Worm (Caenorhabditis elegans) whole organism, late embryonic: Measurements from ENCODE around the gene pqn-2.

Source experiments
- C08G9.2 ChIP-seq: sonication (generic microtip); optimal IDR thresholded peaks from 2 replicates; lab custom pipeline; 2016; ENCODE audit warnings: mild to moderate bottlenecking, missing genetic modification characterization, moderate library complexity, missing compliant biosample characterization
- C38D4.7 ChIP-seq: fragments of 200-800 bp; sonication (Bioruptor generic); optimal IDR thresholded peaks from 2 replicates; lab custom pipeline; 2018; ENCODE audit warnings: mild to moderate bottlenecking, missing genetic modification characterization, moderate library complexity, missing compliant biosample characterization
- K02D7.2 ChIP-seq: sonication (generic microtip); optimal IDR thresholded peaks from 2 replicates; lab custom pipeline; 2017; ENCODE audit warnings: mild to moderate bottlenecking, missing genetic modification characterization, missing compliant biosample characterization
- K09A11.1 ChIP-seq: sonication (generic microtip); optimal IDR thresholded peaks from 2 replicates; lab custom pipeline; 2017; ENCODE audit warnings: antibody characterized with exemption, mild to moderate bottlenecking, missing genetic modification characterization, missing compliant biosample characterization; ENCODE audit not compliant: insufficient read depth
- ahr-1 ChIP-seq: sonication (generic microtip); optimal IDR thresholded peaks from 2 replicates; lab custom pipeline; 2016; ENCODE audit warnings: missing genetic modification characterization, missing compliant biosample characterization
- ama-1 ChIP-seq: fragments of 150-350 bp; optimal IDR thresholded peaks from 2 replicates; lab custom pipeline; 2014
- ceh-14 ChIP-seq: sonication (generic microtip); optimal IDR thresholded peaks from 2 replicates; lab custom pipeline; 2016; ENCODE audit warnings: missing genotype, missing genetic modification characterization, missing compliant biosample characterization
- ceh-19 ChIP-seq: fragments of 200-800 bp; sonication (Bioruptor generic); optimal IDR thresholded peaks from 2 replicates; lab custom pipeline; 2018; ENCODE audit warnings: mild to moderate bottlenecking, missing genetic modification characterization, missing compliant biosample characterization
- ceh-2 ChIP-seq: sonication (generic microtip); optimal IDR thresholded peaks from 2 replicates; lab custom pipeline; 2016; ENCODE audit warnings: missing genotype, missing genetic modification characterization, missing compliant biosample characterization
- ceh-22 ChIP-seq: sonication (generic microtip); optimal IDR thresholded peaks from 2 replicates; lab custom pipeline; 2017; ENCODE audit warnings: missing biosample characterization, missing genetic modification characterization
- ceh-31 ChIP-seq: sonication (generic microtip); optimal IDR thresholded peaks from 2 replicates; lab custom pipeline; 2016; ENCODE audit warnings: missing genetic modification characterization, missing compliant biosample characterization
- ceh-45 ChIP-seq: fragments of 200-800 bp; sonication (Bioruptor generic); IDR thresholded peaks from 2 replicates; pipeline ENCODE4 v1.3.6; 2022; ENCODE audit warnings: missing genetic modification reagents, missing genetic modification characterization, missing compliant biosample characterization
- ceh-48 ChIP-seq: sonication (generic microtip); optimal IDR thresholded peaks from 2 replicates; lab custom pipeline; 2016; ENCODE audit warnings: missing genetic modification characterization, inconsistent platforms, missing compliant biosample characterization
- ceh-9 ChIP-seq: sonication (generic microtip); optimal IDR thresholded peaks from 2 replicates; lab custom pipeline; 2016; ENCODE audit warnings: mild to moderate bottlenecking, missing genetic modification characterization, inconsistent platforms, missing compliant biosample characterization
- che-1 ChIP-seq: sonication (generic microtip); optimal IDR thresholded peaks from 2 replicates; lab custom pipeline; 2016; ENCODE audit warnings: mild to moderate bottlenecking, missing genetic modification characterization, missing compliant biosample characterization
- dve-1 ChIP-seq: sonication (generic microtip); optimal IDR thresholded peaks from 2 replicates; lab custom pipeline; 2017; ENCODE audit warnings: antibody characterized with exemption, mild to moderate bottlenecking, missing genetic modification characterization, missing compliant biosample characterization
- elt-2 ChIP-seq: sonication (generic microtip); optimal IDR thresholded peaks from 2 replicates; lab custom pipeline; 2016; ENCODE audit warnings: missing genetic modification reagents, missing genetic modification characterization, missing compliant biosample characterization
- elt-4 ChIP-seq: sonication (generic microtip); optimal IDR thresholded peaks from 2 replicates; lab custom pipeline; 2016; ENCODE audit warnings: missing genetic modification characterization, missing compliant biosample characterization
- ets-4 ChIP-seq: sonication (generic microtip); optimal IDR thresholded peaks from 2 replicates; lab custom pipeline; 2016; ENCODE audit warnings: missing genetic modification characterization, missing compliant biosample characterization
- eyg-1 ChIP-seq: sonication (generic microtip); optimal IDR thresholded peaks from 2 replicates; lab custom pipeline; 2016; ENCODE audit warnings: missing genotype, missing genetic modification characterization, missing compliant biosample characterization
- fax-1 ChIP-seq: sonication (generic microtip); optimal IDR thresholded peaks from 2 replicates; lab custom pipeline; 2016; ENCODE audit warnings: missing genotype, missing genetic modification characterization, missing compliant biosample characterization
- fkh-10 ChIP-seq: fragments of 150-350 bp; optimal IDR thresholded peaks from 2 replicates; lab custom pipeline; 2014; ENCODE audit warnings: missing biosample characterization, missing genetic modification reagents, missing genetic modification characterization
- gmeb-2 ChIP-seq: sonication (generic microtip); optimal IDR thresholded peaks from 2 replicates; lab custom pipeline; 2016; ENCODE audit warnings: missing genetic modification characterization, inconsistent platforms, missing compliant biosample characterization
- hlh-15 ChIP-seq: sonication (generic microtip); optimal IDR thresholded peaks from 2 replicates; lab custom pipeline; 2016; ENCODE audit warnings: missing genetic modification characterization, missing compliant biosample characterization
- hlh-30 ChIP-seq: sonication (generic microtip); optimal IDR thresholded peaks from 2 replicates; lab custom pipeline; 2017; ENCODE audit warnings: antibody characterized with exemption, missing genetic modification characterization, missing compliant biosample characterization; ENCODE audit not compliant: insufficient read depth
- hlh-6 ChIP-seq: sonication (generic microtip); optimal IDR thresholded peaks from 2 replicates; lab custom pipeline; 2016; ENCODE audit warnings: missing genotype, missing genetic modification characterization, missing compliant biosample characterization
- hlh-8 ChIP-seq: sonication (generic microtip); optimal IDR thresholded peaks from 2 replicates; lab custom pipeline; 2016; ENCODE audit warnings: missing genotype, missing genetic modification characterization, missing compliant biosample characterization
- lim-6 ChIP-seq: sonication (generic microtip); optimal IDR thresholded peaks from 2 replicates; lab custom pipeline; 2016; ENCODE audit warnings: missing genetic modification characterization, missing compliant biosample characterization
- npax-4 ChIP-seq: sonication (generic microtip); optimal IDR thresholded peaks from 2 replicates; lab custom pipeline; 2016; ENCODE audit warnings: missing genetic modification characterization, missing compliant biosample characterization
- pag-3 ChIP-seq: sonication (generic microtip); optimal IDR thresholded peaks from 2 replicates; lab custom pipeline; 2016; ENCODE audit warnings: missing compliant biosample characterization, missing genetic modification characterization, borderline replicate concordance
- pax-1 ChIP-seq: fragments of 150-350 bp; optimal IDR thresholded peaks from 2 replicates; lab custom pipeline; 2014; ENCODE audit warnings: missing biosample characterization, missing genetic modification characterization
- pros-1 ChIP-seq: fragments of 150-350 bp; optimal IDR thresholded peaks from 2 replicates; lab custom pipeline; 2014; ENCODE audit warnings: missing biosample characterization, missing genetic modification reagents, missing genetic modification characterization
- rnt-1 ChIP-seq: sonication (generic microtip); optimal IDR thresholded peaks from 2 replicates; lab custom pipeline; 2016; ENCODE audit warnings: missing genetic modification characterization, missing compliant biosample characterization
- sdc-2 ChIP-seq: sonication (generic microtip); optimal IDR thresholded peaks from 2 replicates; lab custom pipeline; 2016; ENCODE audit warnings: missing genotype, missing genetic modification characterization, missing compliant biosample characterization
- sox-2 ChIP-seq: fragments of 200-800 bp; sonication (Bioruptor generic); IDR thresholded peaks from 2 replicates; pipeline ENCODE4 v1.3.6; 2022; ENCODE audit warnings: missing genetic modification reagents, missing genetic modification characterization, missing compliant biosample characterization
- sox-4 ChIP-seq: sonication (generic microtip); optimal IDR thresholded peaks from 2 replicates; lab custom pipeline; 2017; ENCODE audit warnings: mild to moderate bottlenecking, missing genetic modification characterization, inconsistent platforms, missing compliant biosample characterization
- syd-9 ChIP-seq: sonication (generic microtip); optimal IDR thresholded peaks from 2 replicates; lab custom pipeline; 2016; ENCODE audit warnings: mild to moderate bottlenecking, missing genetic modification characterization, moderate library complexity, missing compliant biosample characterization
- unc-3 ChIP-seq, 2 experiments: fragments of 200-800 bp in 1 of 2; sonication (Bioruptor generic) in 1 of 2; sonication (generic microtip) in 1 of 2; conservative IDR thresholded peaks in 1 of 2; optimal IDR thresholded peaks in 1 of 2; 2 replicates each; pipeline versions ENCODE4 v1.3.6 to Lab custom; 2016 to 2022; ENCODE audit warnings: missing compliant biosample characterization in 2 of 2, missing genetic modification characterization in 2 of 2, missing genetic modification reagents in 1 of 2
- unc-55 ChIP-seq: sonication (generic microtip); optimal IDR thresholded peaks from 2 replicates; lab custom pipeline; 2017; ENCODE audit warnings: missing biosample characterization, missing genetic modification reagents, missing genetic modification characterization
- zip-5 ChIP-seq: sonication (generic microtip); optimal IDR thresholded peaks from 2 replicates; lab custom pipeline; 2016; ENCODE audit warnings: missing genetic modification characterization, missing compliant biosample characterization

pqn-2 gene

DNA sequence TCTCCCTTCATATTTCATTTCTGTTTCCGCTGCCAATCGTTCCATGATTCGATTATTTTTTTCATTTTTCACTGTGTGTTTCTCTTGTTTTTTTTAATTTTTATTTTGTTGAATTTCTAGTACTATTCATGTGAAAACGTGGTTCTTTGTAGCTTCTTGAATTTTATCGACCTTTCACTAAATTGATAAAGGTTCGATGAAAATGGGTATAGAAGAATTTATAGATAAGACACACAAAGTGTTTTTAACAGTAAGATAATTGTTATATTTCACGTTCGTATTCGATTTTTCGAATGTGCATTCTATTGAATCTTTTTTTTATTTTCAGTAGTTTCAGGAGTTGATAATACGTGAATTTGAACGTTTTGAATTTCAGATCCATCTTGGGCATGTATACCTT lies 10.3 kb upstream of the pqn-2 start, which contains the start of gene ugt-49:
Gene ugt-49, plus strand, starts transcription at position 371 of the 400 bp plus-strand sequence.
- TF ChIP-seq hlh-8: no peak
- no peak for TF ChIP-seq ceh-19 (GFP tag; lab: Kevin White, UChicago)
- TF ChIP-seq C08G9.2: no peak
- TF ChIP-seq ceh-31: no peak
- TF ChIP-seq hlh-6 (tag; lab: Kevin White, UChicago): no peak
- TF ChIP-seq ceh-22 (tag; lab: Kevin White, UChicago): no peak
- TF ChIP-seq rnt-1 (tag; lab: Kevin White, UChicago): no peak
- no peak for TF ChIP-seq hlh-30
- TF ChIP-seq ceh-14 (tag; lab: Kevin White, UChicago): no peak
- TF ChIP-seq ahr-1 (tag; lab: Kevin White, UChicago): no peak
- no peak for TF ChIP-seq K09A11.1
- TF ChIP-seq npax-4 (tag; lab: Kevin White, UChicago): no peak
- no peak for TF ChIP-seq zip-5 (tag; lab: Kevin White, UChicago)
- TF ChIP-seq unc-55 (GFP tag; lab: Kevin White, UChicago): no peak
- no peak for TF ChIP-seq hlh-15 (tag; lab: Kevin White, UChicago)
- TF ChIP-seq syd-9 (tag; lab: Kevin White, UChicago): no peak
- no peak for TF ChIP-seq ceh-2 (tag; lab: Kevin White, UChicago)
- TF ChIP-seq ama-1 (lab: Kevin White, UChicago): no peak
- TF ChIP-seq ceh-48 (tag; lab: Kevin White, UChicago): no peak

DNA sequence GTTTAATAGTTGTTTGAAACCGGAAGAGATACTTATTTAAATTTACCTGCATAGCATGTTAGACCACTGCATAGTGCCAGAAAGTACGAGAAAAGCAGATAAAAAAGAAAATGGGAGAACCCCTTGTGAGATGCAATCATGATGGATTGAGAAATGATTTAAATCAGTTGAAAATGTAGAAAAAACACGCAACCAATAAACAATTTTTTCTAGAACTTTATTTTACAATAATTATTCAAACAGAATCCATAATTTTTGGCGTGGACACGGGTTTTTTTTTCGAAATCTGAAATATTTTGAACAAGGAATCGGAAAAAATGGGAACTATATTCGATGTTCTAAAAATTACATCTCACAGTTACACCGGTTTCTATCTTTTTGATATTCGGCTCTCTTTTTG lies 2.9 kb upstream of the pqn-2 start, which contains the start of gene AC3.12:
Gene AC3.12, minus strand, starts transcription at position 101 of the 400 bp plus-strand sequence.
- TF ChIP-seq eyg-1 (tag; lab: Kevin White, UChicago): no peak
- no peak for TF ChIP-seq ceh-31
- no peak for TF ChIP-seq C38D4.7 (GFP tag; lab: Kevin White, UChicago)
- no peak for TF ChIP-seq ceh-45
- no peak for TF ChIP-seq ceh-9 (tag; lab: Kevin White, UChicago)
- TF ChIP-seq sox-4 (tag; lab: Kevin White, UChicago): no peak
- TF ChIP-seq ahr-1 (tag; lab: Kevin White, UChicago): no peak
- TF ChIP-seq dve-1 (tag; lab: Kevin White, UChicago): no peak
- TF ChIP-seq unc-3 (GFP tag; conservative IDR thresholded peaks at IDR 0.05; lab: Robert Waterston, UW): no peak
- no peak for TF ChIP-seq unc-3 (tag; optimal IDR thresholded peaks at IDR 0.05; lab: Kevin White, UChicago)
- TF ChIP-seq elt-2 (tag; lab: Kevin White, UChicago): no peak
- no peak for TF ChIP-seq hlh-15 (tag; lab: Kevin White, UChicago)
- TF ChIP-seq pax-1 (tag; lab: Kevin White, UChicago): no peak
- no peak for TF ChIP-seq zip-5 (tag; lab: Kevin White, UChicago)
- no peak for TF ChIP-seq fkh-10 (GFP tag; lab: Kevin White, UChicago)
- TF ChIP-seq K02D7.2 (tag; lab: Kevin White, UChicago): no peak
- TF ChIP-seq sox-2 (GFP tag; lab: Robert Waterston, UW): no peak
- TF ChIP-seq, all 69 proteins: peak for 0

DNA sequence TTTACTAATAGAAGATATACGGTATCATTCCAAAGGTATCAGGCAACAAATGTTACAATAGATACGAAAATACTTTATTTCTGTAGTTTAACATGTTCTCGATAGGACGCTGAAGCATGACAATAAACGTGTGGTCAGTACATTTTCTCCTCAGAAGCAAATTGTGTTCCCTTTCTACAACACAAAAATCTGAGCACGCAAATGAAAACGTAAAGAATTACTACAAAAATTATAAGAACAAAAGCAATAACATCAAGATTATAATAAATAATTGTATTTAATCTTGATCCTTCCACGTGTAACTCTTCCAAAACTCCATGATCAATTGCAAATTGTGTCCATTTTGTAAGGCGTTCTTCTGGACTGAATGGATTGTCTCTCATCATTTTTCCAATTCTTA lies 2.5 kb upstream of the pqn-2 start:
- TF ChIP-seq unc-55 (GFP tag; lab: Kevin White, UChicago) (no peak), lim-6 (no peak), pros-1 (tag; lab: Kevin White, UChicago) (no peak), gmeb-2 (tag; lab: Kevin White, UChicago) (no peak), elt-4 (tag; lab: Kevin White, UChicago) (no peak), sox-2 (GFP tag; lab: Robert Waterston, UW) (no peak), npax-4 (tag; lab: Kevin White, UChicago) (no peak)

DNA sequence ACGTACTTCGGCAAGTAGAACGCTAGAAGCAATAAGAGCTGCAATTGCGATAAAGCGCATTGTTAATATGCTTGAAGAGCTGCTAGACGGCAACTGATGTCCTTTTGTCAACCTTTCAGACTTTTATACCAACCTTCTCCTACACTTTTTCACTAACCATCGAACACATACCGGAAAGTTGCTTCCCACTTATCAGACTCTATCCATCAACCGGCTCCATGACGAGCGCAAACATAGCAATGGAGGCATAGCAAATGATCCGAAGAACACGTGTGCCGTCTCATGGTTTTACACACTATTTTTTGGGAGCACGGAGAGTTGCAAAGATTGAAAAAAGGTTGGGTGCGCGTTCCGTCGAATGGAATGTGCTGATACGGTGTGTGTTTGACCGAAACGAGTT lies 516 bp upstream of the pqn-2 start, which contains the start of gene abu-1:
Gene abu-1, minus strand, starts transcription at position 101 of the 400 bp plus-strand sequence.
- TF ChIP-seq fax-1 (tag; lab: Kevin White, UChicago): no peak
- TF ChIP-seq ets-4: no peak
- no peak for TF ChIP-seq pag-3
- no peak for TF ChIP-seq hlh-6 (tag; lab: Kevin White, UChicago)
- no peak for TF ChIP-seq che-1 (tag; lab: Kevin White, UChicago)
- no peak for TF ChIP-seq sdc-2 (tag; lab: Kevin White, UChicago)
